Worm (Caenorhabditis elegans): ENCODE data around the gene srj-23.

- peak; percentile 42 for TF ChIP-seq dve-1 (tag; optimal IDR thresholded peaks at IDR 0.05)
- TF ChIP-seq tbx-7 (tag; optimal IDR thresholded peaks at IDR 0.05) = no peak
- no peak for TF ChIP-seq ama-1 (optimal IDR thresholded peaks at IDR 0.05)
- no peak for TF ChIP-seq pha-2 (tag; optimal IDR thresholded peaks at IDR 0.05)
- TF ChIP-seq fkh-10 (GFP tag; optimal IDR thresholded peaks at IDR 0.05) = no peak
- no peak for TF ChIP-seq F13H6.1 (tag; optimal IDR thresholded peaks at IDR 0.05)
- no peak for TF ChIP-seq lin-11 (tag; optimal IDR thresholded peaks at IDR 0.05)
- no peak for TF ChIP-seq pha-4 (tag; optimal IDR thresholded peaks at IDR 0.05)
- no peak for TF ChIP-seq eyg-1 (tag; optimal IDR thresholded peaks at IDR 0.05)
- TF ChIP-seq ztf-16 (tag; optimal IDR thresholded peaks at IDR 0.05) = no peak
- no peak for TF ChIP-seq elt-2 (tag; optimal IDR thresholded peaks at IDR 0.05)
- no peak for TF ChIP-seq elt-4 (tag; optimal IDR thresholded peaks at IDR 0.05)
- TF ChIP-seq dmd-4 (tag; optimal IDR thresholded peaks at IDR 0.05; ENCODE audit: borderline replicate concordance) = no peak
Observed at ce11 chrV:1481742-1482141, 30.3 kb downstream of the srj-23 start, which contains the start of gene C38C3.4.
